Worm (Caenorhabditis elegans): ENCODE data around the gene M05D6.9.

DNA sequence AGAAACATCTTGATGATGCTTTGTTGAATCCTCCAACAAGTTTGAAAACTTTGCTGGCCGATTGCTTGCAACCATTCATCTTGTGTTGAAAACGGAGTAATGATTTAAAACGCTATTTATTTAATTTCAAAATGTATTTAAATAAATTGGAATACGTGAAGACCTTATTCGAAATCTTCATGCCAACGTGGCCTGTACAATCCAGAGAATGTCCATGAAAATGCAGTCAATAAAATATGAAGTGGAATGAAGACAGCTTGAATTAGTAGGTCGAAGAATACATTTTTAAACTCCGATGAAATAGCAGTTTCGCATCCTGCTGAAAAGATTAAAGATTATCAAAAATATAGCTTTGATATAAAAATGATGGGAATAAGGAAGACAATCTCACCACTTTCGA lies 39.6 kb upstream of the M05D6.9 start, which contains the start of gene F22B5.5:
- TF ChIP-seq flt-1 (GFP tag; IDR thresholded peaks at IDR 0.05) (no peak), F13C5.2 (tag; optimal IDR thresholded peaks at IDR 0.05) (no peak), hmbx-1 (tag; optimal IDR thresholded peaks at IDR 0.05) (no peak), ama-1 (optimal IDR thresholded peaks at IDR 0.05) (no peak), ceh-36 (tag; optimal IDR thresholded peaks at IDR 0.05) (no peak), aly-1 (tag; optimal IDR thresholded peaks at IDR 0.05) (no peak), hnd-1 (tag; optimal IDR thresholded peaks at IDR 0.05) (no peak)
